Fruit fly (Drosophila melanogaster) whole organism, prepupa: ENCODE data around the gene Cftr.
A peak's percentile ranks its signal among the peaks of the same experiment; 100 is the strongest.

Source experiments
- Blimp-1 ChIP-seq: fragments of 200-800 bp; sonication (Bioruptor generic); optimal IDR thresholded peaks from 3 replicates; lab custom pipeline; 2017; ENCODE audit warnings: missing biosample characterization, missing genetic modification characterization, mild to moderate bottlenecking, moderate library complexity, missing genetic modification reagents
- CG11294 ChIP-seq: fragments of 200-800 bp; sonication (Bioruptor generic); IDR thresholded peaks from 2 replicates; pipeline ENCODE4 v1.3.6; 2022; ENCODE audit warnings: missing biosample characterization, missing genetic modification characterization
- CG11762 ChIP-seq: fragments of 200-800 bp; sonication (Bioruptor generic); optimal IDR thresholded peaks from 3 replicates; lab custom pipeline; 2016; ENCODE audit warnings: missing biosample characterization, missing genetic modification characterization; ENCODE audit not compliant: insufficient read depth
- CG11902 ChIP-seq: fragments of 200-800 bp; sonication (Bioruptor generic); optimal IDR thresholded peaks from 3 replicates; lab custom pipeline; 2016; ENCODE audit warnings: missing biosample characterization, missing genetic modification characterization
- CG1621 ChIP-seq: fragments of 200-800 bp; sonication (Bioruptor generic); optimal IDR thresholded peaks from 3 replicates; lab custom pipeline; 2018; ENCODE audit warnings: missing biosample characterization, mild to moderate bottlenecking, missing genetic modification characterization
- CG16779 ChIP-seq: fragments of 200-800 bp; sonication (Bioruptor generic); optimal IDR thresholded peaks from 3 replicates; lab custom pipeline; 2017; ENCODE audit warnings: missing biosample characterization, mild to moderate bottlenecking, missing genetic modification characterization
- CG3032 ChIP-seq: fragments of 200-800 bp; optimal IDR thresholded peaks from 2 replicates; lab custom pipeline; 2019; ENCODE audit warnings: missing biosample characterization, mild to moderate bottlenecking, missing genetic modification characterization, moderate library complexity
- CG31627 ChIP-seq: fragments of 200-800 bp; sonication (Bioruptor generic); optimal IDR thresholded peaks from 3 replicates; lab custom pipeline; 2016; ENCODE audit warnings: missing biosample characterization, missing genetic modification characterization
- CG32006 ChIP-seq: fragments of 200-800 bp; sonication (Bioruptor generic); optimal IDR thresholded peaks from 3 replicates; lab custom pipeline; 2017; ENCODE audit warnings: missing biosample characterization, mild to moderate bottlenecking, missing genetic modification characterization
- CG34406 ChIP-seq: fragments of 200-800 bp; sonication (Bioruptor generic); optimal IDR thresholded peaks from 3 replicates; lab custom pipeline; 2016; ENCODE audit warnings: missing biosample characterization, missing genetic modification characterization
- CG3919 ChIP-seq: fragments of 200-800 bp; sonication (Bioruptor generic); optimal IDR thresholded peaks from 3 replicates; lab custom pipeline; 2016; ENCODE audit warnings: missing biosample characterization, missing genetic modification characterization
- CG4318 ChIP-seq: fragments of 200-800 bp; sonication (Bioruptor generic); optimal IDR thresholded peaks from 3 replicates; lab custom pipeline; 2017; ENCODE audit warnings: missing biosample characterization, mild to moderate bottlenecking, missing genetic modification characterization
- CG6163 ChIP-seq: fragments of 200-800 bp; sonication (Bioruptor generic); IDR thresholded peaks from 3 replicates; pipeline ENCODE4 v1.3.6; 2022; ENCODE audit warnings: missing biosample characterization, missing genetic modification characterization
- CG6276 ChIP-seq: fragments of 200-800 bp; sonication (Bioruptor generic); optimal IDR thresholded peaks from 2 replicates; lab custom pipeline; 2017; ENCODE audit warnings: missing biosample characterization, mild to moderate bottlenecking, missing genetic modification characterization
- CG6792 ChIP-seq: fragments of 200-800 bp; sonication (Bioruptor generic); optimal IDR thresholded peaks from 3 replicates; lab custom pipeline; 2016; ENCODE audit warnings: missing biosample characterization, missing genetic modification characterization
- CG6808 ChIP-seq: fragments of 200-800 bp; sonication (Bioruptor generic); optimal IDR thresholded peaks from 3 replicates; lab custom pipeline; 2017; ENCODE audit warnings: missing biosample characterization, missing genetic modification characterization, mild to moderate bottlenecking, moderate library complexity, missing genetic modification reagents
- CG6854 ChIP-seq: fragments of 200-800 bp; sonication (Bioruptor generic); optimal IDR thresholded peaks from 2 replicates; lab custom pipeline; 2017; ENCODE audit warnings: missing biosample characterization, mild to moderate bottlenecking, missing genetic modification characterization
- CG7368 ChIP-seq: fragments of 200-800 bp; sonication (Bioruptor generic); optimal IDR thresholded peaks from 3 replicates; lab custom pipeline; 2016; ENCODE audit warnings: missing biosample characterization, missing genetic modification characterization
- CG8119 ChIP-seq: fragments of 200-800 bp; sonication (Bioruptor generic); IDR thresholded peaks from 3 replicates; pipeline ENCODE4 v1.3.6; 2022; ENCODE audit warnings: missing biosample characterization, missing genetic modification characterization
- CG8319 ChIP-seq: fragments of 200-800 bp; sonication (Bioruptor generic); optimal IDR thresholded peaks from 3 replicates; lab custom pipeline; 2016; ENCODE audit warnings: missing biosample characterization, missing genetic modification characterization
- CG8632 ChIP-seq: fragments of 200-800 bp; sonication (Bioruptor generic); optimal IDR thresholded peaks from 3 replicates; lab custom pipeline; 2016; ENCODE audit warnings: missing biosample characterization, missing genetic modification characterization
- CG9139 ChIP-seq: fragments of 200-800 bp; sonication (Bioruptor generic); optimal IDR thresholded peaks from 3 replicates; lab custom pipeline; 2017; ENCODE audit warnings: missing biosample characterization, mild to moderate bottlenecking, missing genetic modification characterization
- Eip78C ChIP-seq: fragments of 200-800 bp; sonication (Bioruptor generic); peaks from one replicate; lab custom pipeline; 2016; ENCODE audit warnings: missing biosample characterization, missing genetic modification characterization
- Eip93F ChIP-seq: fragments of 200-800 bp; sonication (Bioruptor generic); optimal IDR thresholded peaks from 2 replicates; lab custom pipeline; 2016; ENCODE audit warnings: missing biosample characterization, mild to moderate bottlenecking, missing genetic modification characterization
- Ets21C ChIP-seq: fragments of 200-800 bp; sonication (Bioruptor generic); optimal IDR thresholded peaks from 3 replicates; lab custom pipeline; 2016; ENCODE audit warnings: missing biosample characterization, missing genetic modification characterization
- Ets96B ChIP-seq: fragments of 200-800 bp; optimal IDR thresholded peaks from 2 replicates; lab custom pipeline; 2019; ENCODE audit warnings: missing biosample characterization, mild to moderate bottlenecking, missing genetic modification characterization, moderate library complexity
- Gug ChIP-seq: fragments of 200-800 bp; sonication (Bioruptor generic); IDR thresholded peaks from 2 replicates; pipeline ENCODE4 v1.3.6; 2022; ENCODE audit warnings: missing biosample characterization, missing genetic modification characterization
- Hr38 ChIP-seq: sonication (Bioruptor generic); optimal IDR thresholded peaks from 2 replicates; lab custom pipeline; 2016; ENCODE audit warnings: missing biosample characterization, missing genetic modification characterization
- Hr39 ChIP-seq: fragments of 200-800 bp; sonication (Bioruptor generic); optimal IDR thresholded peaks from 2 replicates; lab custom pipeline; 2016; ENCODE audit warnings: missing biosample characterization, missing genetic modification characterization
- Hr4 ChIP-seq: fragments of 200-800 bp; sonication (Bioruptor generic); optimal IDR thresholded peaks from 3 replicates; lab custom pipeline; 2016; ENCODE audit warnings: missing biosample characterization, missing genetic modification characterization
- Lpt ChIP-seq: fragments of 200-800 bp; sonication (Bioruptor generic); optimal IDR thresholded peaks from 3 replicates; lab custom pipeline; 2016; ENCODE audit warnings: missing biosample characterization, missing genetic modification characterization
- Met ChIP-seq: fragments of 200-800 bp; sonication (Bioruptor generic); optimal IDR thresholded peaks from 3 replicates; lab custom pipeline; 2016; ENCODE audit warnings: missing biosample characterization, missing genetic modification characterization
- OdsH ChIP-seq: fragments of 200-800 bp; sonication (Bioruptor generic); optimal IDR thresholded peaks from 3 replicates; lab custom pipeline; 2016; ENCODE audit warnings: missing biosample characterization, missing genetic modification characterization
- Smox ChIP-seq: fragments of 200-800 bp; sonication (Bioruptor generic); optimal IDR thresholded peaks from 3 replicates; lab custom pipeline; 2016; ENCODE audit warnings: missing biosample characterization, missing genetic modification characterization
- Sox14 ChIP-seq: fragments of 200-800 bp; sonication (Bioruptor generic); optimal IDR thresholded peaks from 3 replicates; lab custom pipeline; 2016; ENCODE audit warnings: missing biosample characterization, missing genetic modification characterization
- Sox15 ChIP-seq: fragments of 200-800 bp; sonication (Bioruptor generic); optimal IDR thresholded peaks from 3 replicates; lab custom pipeline; 2016; ENCODE audit warnings: missing biosample characterization, missing genetic modification characterization
- achi ChIP-seq: fragments of 200-800 bp; sonication (Bioruptor generic); optimal IDR thresholded peaks from 3 replicates; lab custom pipeline; 2016; ENCODE audit warnings: missing biosample characterization, missing genetic modification characterization
- acj6 ChIP-seq: fragments of 200-800 bp; sonication (Bioruptor generic); optimal IDR thresholded peaks from 3 replicates; lab custom pipeline; 2016; ENCODE audit warnings: missing biosample characterization, missing genetic modification characterization
- cyc ChIP-seq: fragments of 200-800 bp; sonication (Bioruptor generic); optimal IDR thresholded peaks from 3 replicates; lab custom pipeline; 2016; ENCODE audit warnings: missing biosample characterization, missing genetic modification characterization
- dac ChIP-seq: fragments of 200-800 bp; sonication (Bioruptor generic); optimal IDR thresholded peaks from 2 replicates; lab custom pipeline; 2017; ENCODE audit warnings: missing biosample characterization, mild to moderate bottlenecking, missing genetic modification characterization
- eg ChIP-seq: fragments of 200-800 bp; sonication (Bioruptor generic); IDR thresholded peaks from 3 replicates; pipeline ENCODE4 v1.3.6; 2022; ENCODE audit warnings: missing biosample characterization, missing genetic modification characterization
- esn ChIP-seq: fragments of 200-800 bp; sonication (Bioruptor generic); optimal IDR thresholded peaks from 2 replicates; lab custom pipeline; 2016; ENCODE audit warnings: missing biosample characterization, mild to moderate bottlenecking, missing genetic modification characterization, moderate library complexity
- fd59A ChIP-seq: fragments of 200-800 bp; sonication (Bioruptor generic); optimal IDR thresholded peaks from 2 replicates; lab custom pipeline; 2017; ENCODE audit warnings: missing biosample characterization, mild to moderate bottlenecking, missing genetic modification characterization, missing genetic modification reagents
- fd85E ChIP-seq: fragments of 200-800 bp; sonication (Bioruptor generic); optimal IDR thresholded peaks from 3 replicates; lab custom pipeline; 2016; ENCODE audit warnings: missing biosample characterization, missing genetic modification characterization
- fkh ChIP-seq: fragments of 200-800 bp; sonication (Bioruptor generic); optimal IDR thresholded peaks from 3 replicates; lab custom pipeline; 2017; ENCODE audit warnings: missing biosample characterization, mild to moderate bottlenecking, missing genetic modification characterization, moderate library complexity
- lz ChIP-seq: fragments of 200-800 bp; sonication (Bioruptor generic); optimal IDR thresholded peaks from 3 replicates; lab custom pipeline; 2016; ENCODE audit warnings: missing biosample characterization, missing genetic modification characterization
- net ChIP-seq: fragments of 200-800 bp; sonication (Bioruptor generic); optimal IDR thresholded peaks from 3 replicates; lab custom pipeline; 2016; ENCODE audit warnings: missing biosample characterization, missing genetic modification characterization
- pdm3 ChIP-seq: fragments of 200-800 bp; sonication (Bioruptor generic); optimal IDR thresholded peaks from 3 replicates; lab custom pipeline; 2016; ENCODE audit warnings: missing biosample characterization, missing genetic modification characterization
- salr ChIP-seq, 2 experiments: fragments of 200-800 bp; sonication (Bioruptor generic); optimal IDR thresholded peaks; 3 replicates each; lab custom pipeline; 2016 to 2018; ENCODE audit warnings: missing biosample characterization in 2 of 2, missing genetic modification characterization in 2 of 2, mild to moderate bottlenecking in 1 of 2
- spab ChIP-seq: fragments of 200-800 bp; sonication (Bioruptor generic); optimal IDR thresholded peaks from 2 replicates; lab custom pipeline; 2017; ENCODE audit warnings: missing biosample characterization, mild to moderate bottlenecking, missing genetic modification characterization, missing genetic modification reagents
- svp ChIP-seq: fragments of 200-800 bp; sonication (Bioruptor generic); peaks from one replicate; lab custom pipeline; 2016; ENCODE audit warnings: missing biosample characterization, missing genetic modification characterization
- topi ChIP-seq: fragments of 200-800 bp; sonication (Bioruptor generic); optimal IDR thresholded peaks from 3 replicates; lab custom pipeline; 2016; ENCODE audit warnings: missing biosample characterization, missing genetic modification characterization
- vri ChIP-seq: fragments of 200-800 bp; sonication (Bioruptor generic); optimal IDR thresholded peaks from 3 replicates; lab custom pipeline; 2016; ENCODE audit warnings: missing biosample characterization, mild to moderate bottlenecking, missing genetic modification characterization

Gene Cftr

dm6 chr3R:24574123-24574522 is 30.4 kb upstream of the Cftr start:
- TF ChIP-seq fd85E (GFP tag; lab: Kevin White, UChicago) (no peak), CG11294 (no peak), CG9139 (GFP tag; lab: Kevin White, UChicago) (no peak), CG34406 (peak; percentile 45), CG6276 (GFP tag; lab: Kevin White, UChicago) (no peak), CG6808 (peak; percentile 33), achi (peak; percentile 16), CG31627 (GFP tag; lab: Kevin White, UChicago) (peak; percentile 6), salr (GFP tag; optimal IDR thresholded peaks at IDR 0.05; lab: Kevin White, UChicago) (peak in 1 of 2 experiments; percentile 8), Lpt (GFP tag; lab: Kevin White, UChicago) (no peak), CG32006 (GFP tag; lab: Kevin White, UChicago) (peak; percentile 17), OdsH (GFP tag; lab: Kevin White, UChicago) (peak; percentile 29), lz (GFP tag; lab: Kevin White, UChicago) (peak; percentile 51), CG11762 (GFP tag; lab: Kevin White, UChicago) (no peak), Hr4 (GFP tag; lab: Kevin White, UChicago) (no peak), Met (GFP tag; lab: Kevin White, UChicago) (peak; percentile 42), CG6854 (GFP tag; lab: Kevin White, UChicago) (no peak), Blimp-1 (GFP tag; lab: Kevin White, UChicago) (no peak), Eip93F (no peak), vri (no peak), CG7368 (GFP tag; lab: Kevin White, UChicago) (no peak), CG6163 (GFP tag; lab: Robert Waterston, UW) (peak; percentile 27; the same call in 1 of the 3 replicates), svp (peak; percentile 76), Hr38 (GFP tag; lab: Kevin White, UChicago) (no peak), CG8119 (GFP tag; lab: Robert Waterston, UW) (no peak), acj6 (peak; percentile 44), CG6792 (peak; percentile 22), Ets21C (GFP tag; lab: Kevin White, UChicago) (no peak), Smox (GFP tag; lab: Kevin White, UChicago) (peak; percentile 52), cyc (GFP tag; lab: Kevin White, UChicago) (peak; percentile 9), dac (no peak), net (no peak), CG1621 (tag; lab: Kevin White, UChicago) (no peak), spab (peak; percentile 52), fkh (no peak), CG3919 (GFP tag; lab: Kevin White, UChicago) (peak; percentile 33), CG4318 (GFP tag; lab: Kevin White, UChicago) (no peak), topi (peak; percentile 34), Hr39 (GFP tag; lab: Kevin White, UChicago) (no peak), Eip78C (GFP tag; lab: Kevin White, UChicago) (peak; percentile 83), CG16779 (no peak), Sox15 (GFP tag; lab: Kevin White, UChicago) (no peak), Ets96B (tag; lab: Kevin White, UChicago) (peak; percentile 68), Gug (GFP tag; lab: Robert Waterston, UW) (no peak), esn (peak; percentile 61), fd59A (GFP tag; lab: Kevin White, UChicago) (peak; percentile 4), CG11902 (GFP tag; lab: Kevin White, UChicago) (no peak), Sox14 (GFP tag; lab: Kevin White, UChicago) (no peak), CG8632 (GFP tag; lab: Kevin White, UChicago) (peak; percentile 55), CG8319 (no peak), CG3032 (tag; lab: Kevin White, UChicago) (peak; percentile 64), pdm3 (GFP tag; lab: Kevin White, UChicago) (peak; percentile 26), eg (GFP tag; lab: Robert Waterston, UW) (no peak)
